Fruit fly (Drosophila melanogaster) whole organism: Measurements from ENCODE around the gene rtv.

ENCODE experiments used
- CG8478 ChIP-seq: fragments of >200 bp; optimal IDR thresholded peaks from 2 replicates; lab custom pipeline; 2018; ENCODE audit warnings: inconsistent platforms
- EcR ChIP-seq, 2 experiments: fragments of >200 bp; optimal IDR thresholded peaks; 2 replicates each; lab custom pipeline; 2017; ENCODE audit warnings: missing biosample characterization in 2 of 2, missing genetic modification characterization in 2 of 2, missing genetic modification reagents in 2 of 2
- pan ChIP-seq: fragments of >200 bp; optimal IDR thresholded peaks from 2 replicates; lab custom pipeline; 2017
- psq ChIP-seq: fragments of >200 bp; optimal IDR thresholded peaks from 2 replicates; lab custom pipeline; 2017
- usp ChIP-seq: fragments of >200 bp; optimal IDR thresholded peaks from 2 replicates; lab custom pipeline; 2017; ENCODE audit warnings: missing biosample characterization, missing genetic modification characterization, mixed read lengths

DNA sequence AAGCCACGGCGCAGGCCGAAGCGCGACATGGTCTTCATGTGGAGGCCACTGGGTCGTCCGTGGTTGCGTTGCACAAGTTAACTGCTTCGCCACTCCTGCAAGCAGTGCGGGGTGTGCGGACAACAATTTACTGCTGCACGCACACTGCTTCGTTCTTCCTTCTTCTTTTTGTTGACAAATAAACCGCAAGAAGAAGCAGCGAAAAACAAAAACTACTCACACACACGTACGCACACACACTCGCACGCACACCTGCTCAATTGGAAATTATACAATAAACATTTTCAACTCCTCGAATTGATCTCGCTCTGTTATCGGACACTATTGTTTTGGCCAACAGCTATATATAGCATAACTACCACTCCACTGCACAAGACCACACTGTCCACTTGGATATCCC lies 30.2 kb downstream of the rtv start:
- TF ChIP-seq EcR (GFP tag; optimal IDR thresholded peaks at IDR 0.05; lab: Kevin White, UChicago) = no peak
- no peak for TF ChIP-seq CG8478 (lab: Kevin White, UChicago)
- no peak for TF ChIP-seq usp
- TF ChIP-seq pan (lab: Kevin White, UChicago) = no peak
- TF ChIP-seq psq (lab: Kevin White, UChicago) = no peak
